Worm (Caenorhabditis elegans): Measurements from ENCODE around the gene ttr-12.

DNA sequence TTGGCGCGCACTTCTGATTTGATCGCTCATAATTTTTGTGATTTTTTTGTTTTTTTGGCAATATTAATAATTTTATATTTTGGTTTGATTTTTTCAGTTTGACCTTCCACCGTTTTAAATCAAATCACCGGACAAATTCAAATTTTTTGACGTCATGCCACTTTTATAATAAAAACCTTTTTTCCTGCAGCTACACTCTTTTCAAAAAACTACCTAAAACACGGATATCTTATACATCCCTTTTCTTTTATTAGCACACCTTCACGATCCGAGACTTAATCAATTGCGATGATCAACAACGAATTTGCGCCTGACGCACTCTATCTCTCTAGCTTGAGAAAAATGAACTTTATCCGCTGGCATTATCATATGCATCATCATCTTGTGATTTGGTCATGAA is 906 bp upstream of the ttr-12 start, which contains the start of gene grd-2:
- no peak for TF ChIP-seq W03F9.2 (tag; optimal IDR thresholded peaks at IDR 0.05)
- no peak for TF ChIP-seq him-1 (tag; optimal IDR thresholded peaks at IDR 0.05)
